Fruit fly (Drosophila melanogaster): ENCODE data around the gene CG15412.

DNA sequence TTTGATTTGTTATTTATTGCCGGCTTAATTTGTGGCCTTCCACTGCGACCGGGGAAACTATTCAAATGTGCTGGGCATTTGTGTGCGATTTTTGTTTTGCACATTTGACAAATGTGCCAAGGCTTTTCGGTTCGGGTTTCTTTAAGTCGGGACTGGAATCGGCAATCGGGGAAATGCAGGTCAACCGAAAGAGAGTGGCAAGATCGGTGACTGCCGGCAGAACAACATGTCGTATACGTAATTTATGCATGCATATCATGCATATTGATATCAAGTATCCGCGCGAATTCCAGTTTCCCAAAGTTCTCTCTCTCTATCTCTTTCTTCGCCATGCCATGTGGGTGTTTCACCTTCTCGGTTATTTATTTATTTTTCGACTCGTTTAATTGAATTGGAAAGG lies 33.1 kb downstream of the CG15412 start:
- TF ChIP-seq CG16779 (tag; optimal IDR thresholded peaks at IDR 0.05) = no peak
- no peak for TF ChIP-seq CG3919 (GFP tag; optimal IDR thresholded peaks at IDR 0.05)
- TF ChIP-seq achi (GFP tag; optimal IDR thresholded peaks at IDR 0.05) = no peak
- no peak for TF ChIP-seq lz (GFP tag; optimal IDR thresholded peaks at IDR 0.05)
- TF ChIP-seq Sox14 (GFP tag; optimal IDR thresholded peaks at IDR 0.05) = no peak
- TF ChIP-seq Hr39 (GFP tag; optimal IDR thresholded peaks at IDR 0.05) = no peak
